Fruit fly (Drosophila melanogaster) whole organism, adult: ENCODE results near the gene inaF-B.

ENCODE experiments used
- CG12768 ChIP-seq: fragments of 200-800 bp; sonication (Bioruptor generic); optimal IDR thresholded peaks from 2 replicates; lab custom pipeline; 2017; ENCODE audit warnings: missing biosample characterization, missing genetic modification characterization, mild to moderate bottlenecking, moderate library complexity, missing genetic modification reagents
- kay ChIP-seq: fragments of 200-800 bp; sonication (Bioruptor generic); peaks from one replicate; lab custom pipeline; 2016; ENCODE audit warnings: missing biosample characterization, missing genetic modification characterization, borderline replicate concordance

dm6 chrX:11716731-11717326 is 15.7 kb downstream of the inaF-B start, which contains the start of gene prtp:
- TF ChIP-seq CG12768 (GFP tag; lab: Kevin White, UChicago) (no peak), kay (no peak)
